Worm (Caenorhabditis elegans): ENCODE results near the gene Y73C8B.2.

ce11 chrV:3155072-3155471 is 39.7 kb downstream of the Y73C8B.2 start, which contains the start of gene srab-7:
- TF ChIP-seq ama-1 (optimal IDR thresholded peaks at IDR 0.05) (no peak), scrt-1 (GFP tag; IDR thresholded peaks at IDR 0.05) (no peak), hnd-1 (tag; optimal IDR thresholded peaks at IDR 0.05) (no peak)
